Fruit fly (Drosophila melanogaster) whole organism, prepupa: ENCODE data around the gene CG43093.

Experiments used
- CG10631 ChIP-seq: fragments of 200-800 bp; sonication (Bioruptor generic); optimal IDR thresholded peaks from 2 replicates; lab custom pipeline; 2016; ENCODE audit warnings: missing biosample characterization, missing genetic modification characterization
- CG10669 ChIP-seq: fragments of 200-800 bp; sonication (Bioruptor generic); optimal IDR thresholded peaks from 3 replicates; lab custom pipeline; 2018; ENCODE audit warnings: missing biosample characterization, mild to moderate bottlenecking, missing genetic modification characterization, moderate library complexity
- CG11762 ChIP-seq: fragments of 200-800 bp; sonication (Bioruptor generic); optimal IDR thresholded peaks from 3 replicates; lab custom pipeline; 2016; ENCODE audit warnings: missing biosample characterization, missing genetic modification characterization; ENCODE audit not compliant: insufficient read depth
- CG11902 ChIP-seq: fragments of 200-800 bp; sonication (Bioruptor generic); optimal IDR thresholded peaks from 3 replicates; lab custom pipeline; 2016; ENCODE audit warnings: missing biosample characterization, missing genetic modification characterization
- CG15336 ChIP-seq: fragments of 200-800 bp; sonication (Bioruptor generic); IDR thresholded peaks from 2 replicates; pipeline ENCODE4 v1.3.6; 2022; ENCODE audit warnings: missing biosample characterization, missing genetic modification characterization
- CG1621 ChIP-seq: fragments of 200-800 bp; sonication (Bioruptor generic); optimal IDR thresholded peaks from 3 replicates; lab custom pipeline; 2018; ENCODE audit warnings: missing biosample characterization, mild to moderate bottlenecking, missing genetic modification characterization
- CG16779 ChIP-seq: fragments of 200-800 bp; sonication (Bioruptor generic); optimal IDR thresholded peaks from 3 replicates; lab custom pipeline; 2017; ENCODE audit warnings: missing biosample characterization, mild to moderate bottlenecking, missing genetic modification characterization
- CG3032 ChIP-seq: fragments of 200-800 bp; optimal IDR thresholded peaks from 2 replicates; lab custom pipeline; 2019; ENCODE audit warnings: missing biosample characterization, mild to moderate bottlenecking, missing genetic modification characterization, moderate library complexity
- CG31627 ChIP-seq: fragments of 200-800 bp; sonication (Bioruptor generic); optimal IDR thresholded peaks from 3 replicates; lab custom pipeline; 2016; ENCODE audit warnings: missing biosample characterization, missing genetic modification characterization
- CG32006 ChIP-seq: fragments of 200-800 bp; sonication (Bioruptor generic); optimal IDR thresholded peaks from 3 replicates; lab custom pipeline; 2017; ENCODE audit warnings: missing biosample characterization, mild to moderate bottlenecking, missing genetic modification characterization
- CG34406 ChIP-seq: fragments of 200-800 bp; sonication (Bioruptor generic); optimal IDR thresholded peaks from 3 replicates; lab custom pipeline; 2016; ENCODE audit warnings: missing biosample characterization, missing genetic modification characterization
- CG3919 ChIP-seq: fragments of 200-800 bp; sonication (Bioruptor generic); optimal IDR thresholded peaks from 3 replicates; lab custom pipeline; 2016; ENCODE audit warnings: missing biosample characterization, missing genetic modification characterization
- CG6163 ChIP-seq: fragments of 200-800 bp; sonication (Bioruptor generic); IDR thresholded peaks from 3 replicates; pipeline ENCODE4 v1.3.6; 2022; ENCODE audit warnings: missing biosample characterization, missing genetic modification characterization
- CG6792 ChIP-seq: fragments of 200-800 bp; sonication (Bioruptor generic); optimal IDR thresholded peaks from 3 replicates; lab custom pipeline; 2016; ENCODE audit warnings: missing biosample characterization, missing genetic modification characterization
- CG6808 ChIP-seq: fragments of 200-800 bp; sonication (Bioruptor generic); optimal IDR thresholded peaks from 3 replicates; lab custom pipeline; 2017; ENCODE audit warnings: missing biosample characterization, missing genetic modification characterization, mild to moderate bottlenecking, moderate library complexity, missing genetic modification reagents
- CG6854 ChIP-seq: fragments of 200-800 bp; sonication (Bioruptor generic); optimal IDR thresholded peaks from 2 replicates; lab custom pipeline; 2017; ENCODE audit warnings: missing biosample characterization, mild to moderate bottlenecking, missing genetic modification characterization
- CG7368 ChIP-seq: fragments of 200-800 bp; sonication (Bioruptor generic); optimal IDR thresholded peaks from 3 replicates; lab custom pipeline; 2016; ENCODE audit warnings: missing biosample characterization, missing genetic modification characterization
- CG8119 ChIP-seq: fragments of 200-800 bp; sonication (Bioruptor generic); IDR thresholded peaks from 3 replicates; pipeline ENCODE4 v1.3.6; 2022; ENCODE audit warnings: missing biosample characterization, missing genetic modification characterization
- CG8319 ChIP-seq: fragments of 200-800 bp; sonication (Bioruptor generic); optimal IDR thresholded peaks from 3 replicates; lab custom pipeline; 2016; ENCODE audit warnings: missing biosample characterization, missing genetic modification characterization
- CG8632 ChIP-seq: fragments of 200-800 bp; sonication (Bioruptor generic); optimal IDR thresholded peaks from 3 replicates; lab custom pipeline; 2016; ENCODE audit warnings: missing biosample characterization, missing genetic modification characterization
- CG9139 ChIP-seq: fragments of 200-800 bp; sonication (Bioruptor generic); optimal IDR thresholded peaks from 3 replicates; lab custom pipeline; 2017; ENCODE audit warnings: missing biosample characterization, mild to moderate bottlenecking, missing genetic modification characterization
- Eip75B ChIP-seq: fragments of 200-800 bp; sonication (Bioruptor generic); optimal IDR thresholded peaks from 3 replicates; lab custom pipeline; 2016; ENCODE audit warnings: missing biosample characterization, missing genetic modification characterization
- Eip78C ChIP-seq: fragments of 200-800 bp; sonication (Bioruptor generic); peaks from one replicate; lab custom pipeline; 2016; ENCODE audit warnings: missing biosample characterization, missing genetic modification characterization
- Eip93F ChIP-seq: fragments of 200-800 bp; sonication (Bioruptor generic); optimal IDR thresholded peaks from 2 replicates; lab custom pipeline; 2016; ENCODE audit warnings: missing biosample characterization, mild to moderate bottlenecking, missing genetic modification characterization
- Ets21C ChIP-seq: fragments of 200-800 bp; sonication (Bioruptor generic); optimal IDR thresholded peaks from 3 replicates; lab custom pipeline; 2016; ENCODE audit warnings: missing biosample characterization, missing genetic modification characterization
- Ets96B ChIP-seq: fragments of 200-800 bp; optimal IDR thresholded peaks from 2 replicates; lab custom pipeline; 2019; ENCODE audit warnings: missing biosample characterization, mild to moderate bottlenecking, missing genetic modification characterization, moderate library complexity
- Gug ChIP-seq: fragments of 200-800 bp; sonication (Bioruptor generic); IDR thresholded peaks from 2 replicates; pipeline ENCODE4 v1.3.6; 2022; ENCODE audit warnings: missing biosample characterization, missing genetic modification characterization
- Hr38 ChIP-seq: sonication (Bioruptor generic); optimal IDR thresholded peaks from 2 replicates; lab custom pipeline; 2016; ENCODE audit warnings: missing biosample characterization, missing genetic modification characterization
- Hr39 ChIP-seq: fragments of 200-800 bp; sonication (Bioruptor generic); optimal IDR thresholded peaks from 2 replicates; lab custom pipeline; 2016; ENCODE audit warnings: missing biosample characterization, missing genetic modification characterization
- Hr4 ChIP-seq: fragments of 200-800 bp; sonication (Bioruptor generic); optimal IDR thresholded peaks from 3 replicates; lab custom pipeline; 2016; ENCODE audit warnings: missing biosample characterization, missing genetic modification characterization
- Lpt ChIP-seq: fragments of 200-800 bp; sonication (Bioruptor generic); optimal IDR thresholded peaks from 3 replicates; lab custom pipeline; 2016; ENCODE audit warnings: missing biosample characterization, missing genetic modification characterization
- Met ChIP-seq: fragments of 200-800 bp; sonication (Bioruptor generic); optimal IDR thresholded peaks from 3 replicates; lab custom pipeline; 2016; ENCODE audit warnings: missing biosample characterization, missing genetic modification characterization
- OdsH ChIP-seq: fragments of 200-800 bp; sonication (Bioruptor generic); optimal IDR thresholded peaks from 3 replicates; lab custom pipeline; 2016; ENCODE audit warnings: missing biosample characterization, missing genetic modification characterization
- Sox102F ChIP-seq: fragments of 200-800 bp; sonication (Bioruptor generic); optimal IDR thresholded peaks from 2 replicates; lab custom pipeline; 2016; ENCODE audit warnings: missing biosample characterization, mild to moderate bottlenecking, missing genetic modification characterization
- Sox15 ChIP-seq: fragments of 200-800 bp; sonication (Bioruptor generic); optimal IDR thresholded peaks from 3 replicates; lab custom pipeline; 2016; ENCODE audit warnings: missing biosample characterization, missing genetic modification characterization
- achi ChIP-seq: fragments of 200-800 bp; sonication (Bioruptor generic); optimal IDR thresholded peaks from 3 replicates; lab custom pipeline; 2016; ENCODE audit warnings: missing biosample characterization, missing genetic modification characterization
- acj6 ChIP-seq: fragments of 200-800 bp; sonication (Bioruptor generic); optimal IDR thresholded peaks from 3 replicates; lab custom pipeline; 2016; ENCODE audit warnings: missing biosample characterization, missing genetic modification characterization
- dac ChIP-seq: fragments of 200-800 bp; sonication (Bioruptor generic); optimal IDR thresholded peaks from 2 replicates; lab custom pipeline; 2017; ENCODE audit warnings: missing biosample characterization, mild to moderate bottlenecking, missing genetic modification characterization
- dsx ChIP-seq: fragments of 200-800 bp; optimal IDR thresholded peaks from 3 replicates; lab custom pipeline; 2019; ENCODE audit warnings: missing biosample characterization, mild to moderate bottlenecking, missing genetic modification characterization, moderate library complexity; ENCODE audit not compliant: poor library complexity, severe bottlenecking
- eg ChIP-seq: fragments of 200-800 bp; sonication (Bioruptor generic); IDR thresholded peaks from 3 replicates; pipeline ENCODE4 v1.3.6; 2022; ENCODE audit warnings: missing biosample characterization, missing genetic modification characterization
- esn ChIP-seq: fragments of 200-800 bp; sonication (Bioruptor generic); optimal IDR thresholded peaks from 2 replicates; lab custom pipeline; 2016; ENCODE audit warnings: missing biosample characterization, mild to moderate bottlenecking, missing genetic modification characterization, moderate library complexity
- fd59A ChIP-seq: fragments of 200-800 bp; sonication (Bioruptor generic); optimal IDR thresholded peaks from 2 replicates; lab custom pipeline; 2017; ENCODE audit warnings: missing biosample characterization, mild to moderate bottlenecking, missing genetic modification characterization, missing genetic modification reagents
- fkh ChIP-seq: fragments of 200-800 bp; sonication (Bioruptor generic); optimal IDR thresholded peaks from 3 replicates; lab custom pipeline; 2017; ENCODE audit warnings: missing biosample characterization, mild to moderate bottlenecking, missing genetic modification characterization, moderate library complexity
- lz ChIP-seq: fragments of 200-800 bp; sonication (Bioruptor generic); optimal IDR thresholded peaks from 3 replicates; lab custom pipeline; 2016; ENCODE audit warnings: missing biosample characterization, missing genetic modification characterization
- net ChIP-seq: fragments of 200-800 bp; sonication (Bioruptor generic); optimal IDR thresholded peaks from 3 replicates; lab custom pipeline; 2016; ENCODE audit warnings: missing biosample characterization, missing genetic modification characterization
- pdm3 ChIP-seq: fragments of 200-800 bp; sonication (Bioruptor generic); optimal IDR thresholded peaks from 3 replicates; lab custom pipeline; 2016; ENCODE audit warnings: missing biosample characterization, missing genetic modification characterization
- topi ChIP-seq: fragments of 200-800 bp; sonication (Bioruptor generic); optimal IDR thresholded peaks from 3 replicates; lab custom pipeline; 2016; ENCODE audit warnings: missing biosample characterization, missing genetic modification characterization

The CG43093 gene

dm6 chr3R:22727857-22728256 lies 42.2 kb downstream of the CG43093 start (continued):
- TF ChIP-seq CG6854 (GFP tag; lab: Kevin White, UChicago) (no peak), CG8119 (GFP tag; lab: Robert Waterston, UW) (no peak), Eip93F (GFP tag; lab: Kevin White, UChicago) (no peak), pdm3 (GFP tag; lab: Kevin White, UChicago) (no peak), net (GFP tag; lab: Kevin White, UChicago) (no peak), CG32006 (GFP tag; lab: Kevin White, UChicago) (peak; percentile 72), CG34406 (GFP tag; lab: Kevin White, UChicago) (no peak)
- TF ChIP-seq, all 60 proteins: peak for 15

- TF ChIP-seq Eip75B (GFP tag; lab: Kevin White, UChicago) (no peak), CG6808 (GFP tag; lab: Kevin White, UChicago) (no peak), CG16779 (tag; lab: Kevin White, UChicago) (no peak), CG1621 (tag; lab: Kevin White, UChicago) (no peak), CG34406 (GFP tag; lab: Kevin White, UChicago) (no peak), CG15336 (GFP tag; lab: Robert Waterston, UW) (no peak), CG11762 (no peak), Gug (GFP tag; lab: Robert Waterston, UW) (no peak), Lpt (GFP tag; lab: Kevin White, UChicago) (no peak), esn (no peak), dsx (GFP tag; lab: Kevin White, UChicago) (no peak), Hr39 (GFP tag; lab: Kevin White, UChicago) (no peak), CG31627 (no peak), CG7368 (no peak), CG9139 (GFP tag; lab: Kevin White, UChicago) (no peak)
Measured at dm6 chr3R:22727456-22727833, 42.7 kb downstream of the CG43093 start.

- TF ChIP-seq Hr4 (GFP tag; lab: Kevin White, UChicago) (peak; percentile 4), CG16779 (tag; lab: Kevin White, UChicago) (peak; percentile 2), Sox15 (GFP tag; lab: Kevin White, UChicago) (no peak), dac (GFP tag; lab: Kevin White, UChicago) (no peak), lz (GFP tag; lab: Kevin White, UChicago) (peak; percentile 26), Eip78C (GFP tag; lab: Kevin White, UChicago) (peak; percentile 35), CG10669 (no peak), CG10631 (GFP tag; lab: Kevin White, UChicago) (peak; percentile 34), OdsH (no peak), CG6792 (no peak), CG6163 (no peak), CG11762 (no peak), Hr38 (GFP tag; lab: Kevin White, UChicago) (no peak), CG32006 (GFP tag; lab: Kevin White, UChicago) (no peak), CG3032 (tag; lab: Kevin White, UChicago) (no peak), Lpt (GFP tag; lab: Kevin White, UChicago) (no peak), CG3919 (GFP tag; lab: Kevin White, UChicago) (peak; percentile 13), fd59A (GFP tag; lab: Kevin White, UChicago) (no peak), CG11902 (GFP tag; lab: Kevin White, UChicago) (no peak), CG9139 (GFP tag; lab: Kevin White, UChicago) (no peak), CG34406 (GFP tag; lab: Kevin White, UChicago) (no peak), CG8632 (no peak), achi (GFP tag; lab: Kevin White, UChicago) (no peak), Met (GFP tag; lab: Kevin White, UChicago) (peak; percentile 39), eg (no peak), acj6 (no peak), topi (GFP tag; lab: Kevin White, UChicago) (peak; percentile 13), fkh (GFP tag; lab: Kevin White, UChicago) (peak; percentile 63), Hr39 (GFP tag; lab: Kevin White, UChicago) (peak; percentile 31), CG8319 (GFP tag; lab: Kevin White, UChicago) (no peak), Eip93F (GFP tag; lab: Kevin White, UChicago) (no peak), Ets21C (peak; percentile 9), Sox102F (GFP tag; lab: Kevin White, UChicago) (no peak), Ets96B (tag; lab: Kevin White, UChicago) (no peak)
Measured at dm6 chr3R:22726771-22727455, 43.2 kb downstream of the CG43093 start, which contains the start of gene CG45049. Gene CG45049 (plus strand): TSS chr3R:22726967.
